Worm (Caenorhabditis elegans) whole organism, L4 larva: Measurements from ENCODE around the gene F27E5.5.

ENCODE experiments used
- D1046.2 ChIP-seq: fragments of 200-800 bp; sonication (Bioruptor generic); IDR thresholded peaks from 2 replicates; pipeline ENCODE4 v1.3.6; 2022; ENCODE audit warnings: missing genetic modification characterization, missing compliant biosample characterization
- F10B5.3 ChIP-seq: sonication (generic microtip); optimal IDR thresholded peaks from 2 replicates; lab custom pipeline; 2016; ENCODE audit warnings: mild to moderate bottlenecking, missing genetic modification characterization, missing compliant biosample characterization
- T20F7.1 ChIP-seq: fragments of 200-800 bp; sonication (Bioruptor generic); optimal IDR thresholded peaks from 2 replicates; lab custom pipeline; 2018; ENCODE audit warnings: mild to moderate bottlenecking, missing genetic modification characterization, missing compliant biosample characterization
- Y48G9A.11 ChIP-seq: fragments of 200-800 bp; sonication (Bioruptor generic); IDR thresholded peaks from 2 replicates; pipeline ENCODE4 v1.3.6; 2022; ENCODE audit warnings: missing genetic modification reagents, missing genetic modification characterization, missing compliant biosample characterization
- Y5F2A.4 ChIP-seq: fragments of 200-800 bp; sonication (Bioruptor generic); optimal IDR thresholded peaks from 2 replicates; lab custom pipeline; 2018; ENCODE audit warnings: mild to moderate bottlenecking, missing genetic modification characterization, missing compliant biosample characterization
- aha-1 ChIP-seq: fragments of 150-350 bp; peaks from one replicate; lab custom pipeline; 2014; ENCODE audit warnings: missing biosample characterization, missing genetic modification characterization
- arid-1 ChIP-seq: fragments of 200-800 bp; sonication (Bioruptor generic); conservative IDR thresholded peaks from 2 replicates; pipeline ENCODE4 v1.3.6; 2022; ENCODE audit warnings: missing genetic modification reagents, missing genetic modification characterization, missing compliant biosample characterization
- daf-16 ChIP-seq, 3 experiments: sonication (generic microtip); optimal IDR thresholded peaks; 2 replicates each; lab custom pipeline; 2016 to 2017; ENCODE audit warnings: missing genetic modification characterization in 3 of 3, missing genetic modification reagents in 3 of 3, mild to moderate bottlenecking in 2 of 3, missing compliant biosample characterization in 2 of 3, missing biosample characterization in 1 of 3, moderate library complexity in 1 of 3
- dmd-6 ChIP-seq: fragments of 200-800 bp; sonication (Bioruptor generic); IDR thresholded peaks from 2 replicates; pipeline ENCODE4 v1.3.6; 2022; ENCODE audit warnings: missing genetic modification reagents, missing genetic modification characterization, missing compliant biosample characterization
- dve-1 ChIP-seq: sonication (generic microtip); optimal IDR thresholded peaks from 2 replicates; lab custom pipeline; 2017; ENCODE audit warnings: antibody characterized with exemption, mild to moderate bottlenecking, missing genetic modification characterization, missing compliant biosample characterization; ENCODE audit not compliant: insufficient read depth
- hlh-11 ChIP-seq: fragments of 200-800 bp; sonication (Bioruptor generic); optimal IDR thresholded peaks from 2 replicates; lab custom pipeline; 2018; ENCODE audit warnings: mild to moderate bottlenecking, missing genetic modification characterization, missing compliant biosample characterization
- lin-1 ChIP-seq: fragments of 200-800 bp; sonication (Bioruptor generic); IDR thresholded peaks from 2 replicates; pipeline ENCODE4 v1.3.6; 2022; ENCODE audit warnings: missing genetic modification reagents, missing genetic modification characterization, missing compliant biosample characterization
- lin-38 ChIP-seq: fragments of 200-800 bp; sonication (Bioruptor generic); IDR thresholded peaks from 2 replicates; pipeline ENCODE4 v1.3.6; 2022; ENCODE audit warnings: missing genetic modification reagents, missing genetic modification characterization, missing compliant biosample characterization
- mep-1 ChIP-seq: fragments of 150-350 bp; sonication (generic microtip); optimal IDR thresholded peaks from 3 replicates; lab custom pipeline; 2014; ENCODE audit warnings: missing biosample characterization, missing genetic modification characterization
- mes-2 ChIP-seq: sonication (generic microtip); optimal IDR thresholded peaks from 2 replicates; lab custom pipeline; 2016; ENCODE audit warnings: missing genotype, mild to moderate bottlenecking, missing genetic modification characterization, missing compliant biosample characterization; ENCODE audit not compliant: poor library complexity, severe bottlenecking
- nhr-10 ChIP-seq: fragments of 150-350 bp; optimal IDR thresholded peaks from 2 replicates; lab custom pipeline; 2014; ENCODE audit warnings: missing biosample characterization, missing genetic modification characterization
- nhr-102 ChIP-seq: sonication (generic microtip); optimal IDR thresholded peaks from 2 replicates; lab custom pipeline; 2016; ENCODE audit warnings: mild to moderate bottlenecking, missing genetic modification characterization, moderate library complexity, missing compliant biosample characterization
- nhr-237 ChIP-seq: sonication (generic microtip); optimal IDR thresholded peaks from 2 replicates; lab custom pipeline; 2017; ENCODE audit warnings: missing biosample characterization, missing genetic modification characterization
- nhr-28 ChIP-seq: fragments of 150-350 bp; optimal IDR thresholded peaks from 2 replicates; lab custom pipeline; 2014; ENCODE audit warnings: missing biosample characterization, missing genetic modification characterization
- nhr-77 ChIP-seq: fragments of 150-350 bp; optimal IDR thresholded peaks from 2 replicates; lab custom pipeline; 2014; ENCODE audit warnings: missing biosample characterization, missing genetic modification characterization
- pha-4 ChIP-seq, 2 experiments: fragments of 150-350 bp in 1 of 2; fragments of 200-800 bp in 1 of 2; sonication (Bioruptor generic) in 1 of 2; IDR thresholded peaks in 1 of 2; optimal IDR thresholded peaks in 1 of 2; 2 replicates each; pipeline versions ENCODE4 v1.3.6 to Lab custom; 2014 to 2022; ENCODE audit warnings: missing genetic modification characterization in 2 of 2, missing genetic modification reagents in 2 of 2, missing biosample characterization in 1 of 2, missing compliant biosample characterization in 1 of 2
- php-3 ChIP-seq: fragments of 200-800 bp; sonication (Bioruptor generic); IDR thresholded peaks from 2 replicates; pipeline ENCODE4 v1.3.6; 2022; ENCODE audit warnings: missing genetic modification reagents, missing genetic modification characterization, missing compliant biosample characterization
- pqm-1 ChIP-seq: sonication (generic microtip); optimal IDR thresholded peaks from 2 replicates; lab custom pipeline; 2017; ENCODE audit warnings: missing biosample characterization, missing genetic modification characterization
- rbr-2 ChIP-seq: sonication (generic microtip); optimal IDR thresholded peaks from 2 replicates; lab custom pipeline; 2016; ENCODE audit warnings: missing genotype, missing genetic modification characterization, missing compliant biosample characterization
- unc-62 ChIP-seq, 3 experiments: fragments of 150-350 bp in 1 of 3; sonication (generic microtip); optimal IDR thresholded peaks in 2 of 3; peaks in 1 of 3; 1 replicate in 1 of 3; 2 replicates in 2 of 3; lab custom pipeline; 2014 to 2017; ENCODE audit warnings: missing biosample characterization in 3 of 3, missing genetic modification characterization in 3 of 3, missing genetic modification reagents in 3 of 3, missing genotype in 1 of 3
- ztf-11 ChIP-seq: fragments of 150-350 bp; optimal IDR thresholded peaks from 2 replicates; lab custom pipeline; 2014; ENCODE audit warnings: missing biosample characterization, missing genetic modification characterization
- ztf-7 ChIP-seq: fragments of 150-350 bp; optimal IDR thresholded peaks from 2 replicates; lab custom pipeline; 2014; ENCODE audit warnings: missing biosample characterization, missing genetic modification characterization

Gene F27E5.5

DNA sequence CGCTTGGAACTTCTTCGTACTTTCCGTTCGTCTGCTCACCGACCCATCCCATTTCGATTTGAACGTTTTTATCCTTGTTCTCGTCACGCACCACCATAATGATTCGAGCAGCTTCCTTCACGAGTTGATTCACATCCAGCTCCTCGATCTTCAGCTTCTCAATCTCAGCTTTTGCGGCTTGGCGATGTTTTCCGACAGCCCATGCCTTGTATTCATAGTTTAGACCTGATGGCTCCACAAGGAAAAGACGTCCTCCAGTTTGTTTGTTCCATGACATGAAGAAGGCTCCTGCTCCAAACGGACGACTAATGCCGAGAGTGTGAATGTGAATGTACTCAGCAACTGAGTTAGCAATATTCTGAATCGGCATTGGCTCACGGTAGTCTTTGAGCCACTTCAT lies 32.6 kb downstream of the F27E5.5 start:
- TF ChIP-seq nhr-102 (tag; lab: Kevin White, UChicago) = no peak
- TF ChIP-seq aha-1 (tag; lab: Kevin White, UChicago) = peak; percentile 96
- no peak for TF ChIP-seq ztf-7 (tag; lab: Kevin White, UChicago)

DNA sequence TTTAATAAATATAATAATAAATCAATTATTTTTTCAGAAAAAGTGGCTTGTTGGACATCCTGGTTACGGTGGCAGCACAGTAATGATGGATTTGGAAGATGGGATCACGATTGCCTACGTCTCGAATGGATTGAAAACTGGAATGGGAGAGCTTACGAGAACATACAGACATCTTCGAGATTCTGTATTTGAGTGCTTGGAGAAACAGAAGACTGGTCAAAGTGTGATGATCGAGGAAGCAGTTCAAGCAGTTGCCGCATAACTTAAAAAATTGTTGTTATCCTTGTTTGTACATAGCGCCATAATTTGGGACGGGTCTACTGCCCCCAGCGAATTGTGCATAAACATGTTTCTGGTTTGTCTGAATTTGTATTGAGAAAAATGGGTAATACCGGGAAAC lies 33.2 kb downstream of the F27E5.5 start:
- peak; percentile 47; the same call in 1 of the 2 replicates for TF ChIP-seq pha-4 (GFP tag; IDR thresholded peaks at IDR 0.05; lab: Robert Waterston, UW)
- TF ChIP-seq pha-4 (tag; optimal IDR thresholded peaks at IDR 0.05; lab: Kevin White, UChicago) = no peak
- 0 out of 2 replicates have a peak, but pooled peaks have one; percentile 25 for TF ChIP-seq lin-38
- no peak for TF ChIP-seq daf-16 (GFP tag; optimal IDR thresholded peaks at IDR 0.05; lab: Kevin White, UChicago)
- peak; percentile 17 for TF ChIP-seq daf-16 (tag; optimal IDR thresholded peaks at IDR 0.05; lab: Kevin White, UChicago)
- TF ChIP-seq arid-1 = no peak
- no peak for TF ChIP-seq nhr-10 (tag; lab: Kevin White, UChicago)
- no peak for TF ChIP-seq rbr-2

DNA sequence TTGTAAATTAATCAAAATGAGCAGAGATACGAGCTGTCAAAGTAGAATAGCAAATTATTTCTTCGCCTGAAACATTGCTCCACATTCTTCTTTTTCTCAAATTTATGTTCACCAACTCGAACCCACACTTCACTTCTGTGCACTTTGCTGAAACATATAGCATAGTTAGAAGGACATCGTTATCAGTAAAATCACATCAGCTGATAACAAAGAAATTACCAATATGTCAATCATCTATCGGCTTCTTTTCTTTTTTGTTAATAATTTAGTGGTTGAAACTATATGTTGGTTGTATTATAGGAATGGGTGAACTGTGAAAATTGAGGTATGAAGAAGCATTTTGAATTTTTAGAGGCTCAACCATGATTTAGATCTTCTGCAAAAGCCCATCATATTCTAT lies 36.4 kb downstream of the F27E5.5 start:
- TF ChIP-seq hlh-11 (peak; percentile 52), dmd-6 (GFP tag; lab: Robert Waterston, UW) (peak; percentile 62), pqm-1 (tag; lab: Kevin White, UChicago) (peak; percentile 74), daf-16 (GFP tag; optimal IDR thresholded peaks at IDR 0.05; lab: Kevin White, UChicago) (no peak), daf-16 (tag; optimal IDR thresholded peaks at IDR 0.05; lab: Kevin White, UChicago) (peak; percentile 55), T20F7.1 (peak; percentile 44), dve-1 (peak; percentile 60), php-3 (GFP tag; lab: Robert Waterston, UW) (peak; percentile 28; the same call in 1 of the 2 replicates), nhr-28 (tag; lab: Kevin White, UChicago) (peak; percentile 86), Y5F2A.4 (GFP tag; lab: Kevin White, UChicago) (no peak), unc-62 (GFP tag; optimal IDR thresholded peaks at IDR 0.05 in 1 of 2; lab: Kevin White, UChicago) (peak in 1 of 2 experiments; percentile 51), unc-62 (tag; optimal IDR thresholded peaks at IDR 0.05; lab: Kevin White, UChicago) (no peak), nhr-77 (tag; lab: Kevin White, UChicago) (peak; percentile 37), rbr-2 (no peak), F10B5.3 (no peak)

DNA sequence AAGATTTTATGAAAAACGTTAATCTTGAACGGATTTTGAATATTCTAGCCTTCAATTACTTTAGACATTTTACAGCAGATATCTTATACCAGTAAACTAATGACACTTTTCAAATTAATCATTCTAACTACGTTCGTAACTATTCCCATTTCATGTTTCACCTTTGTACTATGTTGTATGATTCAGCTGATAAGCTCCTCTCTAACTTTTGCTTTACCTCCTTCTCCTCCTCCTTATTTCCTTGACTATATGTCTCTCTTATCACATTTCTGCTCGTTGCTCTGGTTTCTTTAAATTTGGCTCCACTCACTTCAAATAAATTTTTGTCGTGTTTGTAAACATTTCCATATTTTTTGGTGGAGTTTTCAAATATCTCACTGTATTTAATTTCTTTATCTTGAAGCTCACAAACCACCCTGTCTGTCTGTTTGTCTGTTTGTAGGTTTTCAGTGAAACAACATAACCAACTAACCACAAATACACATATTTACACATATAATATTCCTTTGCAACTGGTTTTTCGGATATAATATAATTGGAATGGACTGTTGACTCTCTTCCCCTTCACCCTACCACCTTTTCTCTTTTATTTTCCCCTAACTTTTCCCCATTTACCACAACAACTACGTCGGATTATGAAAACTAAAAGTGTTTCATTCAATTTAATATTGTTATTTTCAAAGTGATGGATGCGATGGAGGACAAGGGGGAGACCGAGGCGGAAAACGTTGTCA lies 37.3 kb downstream of the F27E5.5 start, which contains the start of gene lact-2:
lact-2 (plus strand) TSS at position 684 of the 734 bp plus-strand sequence.
- TF ChIP-seq lin-38 = no peak
- peak; percentile 44 for TF ChIP-seq hlh-11
- peak in 1 of 2 experiments; percentile 55 for TF ChIP-seq unc-62 (GFP tag; optimal IDR thresholded peaks at IDR 0.05 in 1 of 2; lab: Kevin White, UChicago)
- TF ChIP-seq unc-62 (tag; optimal IDR thresholded peaks at IDR 0.05; lab: Kevin White, UChicago) = no peak
- TF ChIP-seq ztf-11 (tag; lab: Kevin White, UChicago) = no peak
- TF ChIP-seq nhr-237 = no peak
- TF ChIP-seq pqm-1 (tag; lab: Kevin White, UChicago) = peak; percentile 89
- TF ChIP-seq mes-2 = no peak
- TF ChIP-seq nhr-28 (tag; lab: Kevin White, UChicago) = peak; percentile 66
- no peak for TF ChIP-seq daf-16 (GFP tag; optimal IDR thresholded peaks at IDR 0.05; lab: Kevin White, UChicago)
- peak; percentile 55 for TF ChIP-seq daf-16 (tag; optimal IDR thresholded peaks at IDR 0.05; lab: Kevin White, UChicago)
- TF ChIP-seq, all 104 proteins: peak for 5

DNA sequence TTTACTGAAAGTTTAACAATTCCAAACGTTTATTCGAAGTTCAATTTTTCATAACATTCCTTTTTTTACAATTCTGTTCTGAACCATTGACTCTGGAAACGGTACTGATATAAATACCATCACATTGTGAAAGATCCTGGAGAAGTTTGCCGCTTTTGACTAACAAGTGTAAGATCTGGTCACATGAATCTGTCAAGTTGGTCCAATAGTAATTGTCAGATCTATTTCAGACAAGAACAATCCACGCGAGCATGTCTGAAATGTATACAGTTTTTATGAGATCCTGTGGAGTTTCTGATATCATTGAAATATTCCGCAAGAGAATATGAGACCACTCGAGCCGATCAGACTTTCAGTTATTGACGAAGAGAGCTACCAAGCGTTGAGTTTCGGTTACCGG lies 38.5 kb downstream of the F27E5.5 start:
- no peak for TF ChIP-seq D1046.2 (GFP tag; lab: Robert Waterston, UW)
- peak in 1 of 2 experiments; percentile 94 for TF ChIP-seq unc-62 (GFP tag; optimal IDR thresholded peaks at IDR 0.05 in 1 of 2; lab: Kevin White, UChicago)
- no peak for TF ChIP-seq unc-62 (tag; optimal IDR thresholded peaks at IDR 0.05; lab: Kevin White, UChicago)

DNA sequence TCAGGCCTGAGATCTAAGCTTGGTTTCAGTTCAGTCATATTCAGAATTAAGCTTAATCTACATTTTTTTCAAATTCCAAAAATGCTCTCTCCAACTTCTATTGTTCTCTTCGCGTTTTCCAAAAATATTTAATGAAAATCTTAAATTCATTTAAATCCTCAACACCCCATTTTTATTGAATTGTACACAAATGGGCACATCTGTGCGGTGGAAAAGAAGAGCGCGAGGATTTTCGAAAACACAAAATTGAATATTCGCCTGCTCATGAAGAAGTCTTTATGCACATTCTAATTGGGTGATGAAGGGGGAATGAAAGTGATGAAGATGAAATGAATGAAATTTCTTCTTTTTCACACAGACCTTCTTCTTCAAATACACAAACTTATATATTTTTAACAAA lies 47.2 kb downstream of the F27E5.5 start:
- TF ChIP-seq lin-1 (GFP tag; lab: Robert Waterston, UW) (no peak), unc-62 (GFP tag; optimal IDR thresholded peaks at IDR 0.05 in 1 of 2; lab: Kevin White, UChicago) (peak in 1 of 2 experiments; percentile 35), unc-62 (tag; optimal IDR thresholded peaks at IDR 0.05; lab: Kevin White, UChicago) (no peak), mep-1 (tag; lab: Kevin White, UChicago) (no peak), Y48G9A.11 (GFP tag; lab: Robert Waterston, UW) (no peak)
